Worm (Caenorhabditis elegans): Measurements from ENCODE around the gene ZK938.1.

DNA sequence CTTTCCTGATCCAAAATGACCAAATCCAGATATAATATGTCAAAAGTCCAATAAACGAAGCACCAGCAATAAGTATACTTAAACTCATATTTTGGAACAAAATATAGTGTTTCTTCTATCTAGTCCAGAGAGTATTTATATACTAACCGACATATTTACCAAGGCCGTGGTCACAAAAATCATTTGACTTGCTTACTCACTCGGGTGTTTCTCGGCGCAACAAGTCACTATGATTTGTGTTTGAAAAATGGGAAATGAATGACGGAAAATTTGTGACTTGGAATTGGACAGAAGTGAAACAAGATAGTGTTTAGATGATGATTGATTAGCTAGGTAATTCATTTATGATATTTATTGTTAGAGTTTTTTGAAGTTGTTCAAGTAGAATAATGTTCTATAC is 29.0 kb upstream of the ZK938.1 start, which contains the start of gene cyp-13A5:
- TF ChIP-seq unc-62 (GFP tag; optimal IDR thresholded peaks at IDR 0.05), result no peak
- TF ChIP-seq nhr-237 (tag; optimal IDR thresholded peaks at IDR 0.05), result no peak
- TF ChIP-seq lsy-2 (tag; optimal IDR thresholded peaks at IDR 0.05), result no peak
- no peak for TF ChIP-seq drap-1 (GFP tag; optimal IDR thresholded peaks at IDR 0.05)
- TF ChIP-seq zip-8 (tag; optimal IDR thresholded peaks at IDR 0.05), result no peak
- no peak for TF ChIP-seq mep-1 (tag; optimal IDR thresholded peaks at IDR 0.05)
